ENCODE assay signal across 6 fruit fly cellular contexts in the genomic region with DNA sequence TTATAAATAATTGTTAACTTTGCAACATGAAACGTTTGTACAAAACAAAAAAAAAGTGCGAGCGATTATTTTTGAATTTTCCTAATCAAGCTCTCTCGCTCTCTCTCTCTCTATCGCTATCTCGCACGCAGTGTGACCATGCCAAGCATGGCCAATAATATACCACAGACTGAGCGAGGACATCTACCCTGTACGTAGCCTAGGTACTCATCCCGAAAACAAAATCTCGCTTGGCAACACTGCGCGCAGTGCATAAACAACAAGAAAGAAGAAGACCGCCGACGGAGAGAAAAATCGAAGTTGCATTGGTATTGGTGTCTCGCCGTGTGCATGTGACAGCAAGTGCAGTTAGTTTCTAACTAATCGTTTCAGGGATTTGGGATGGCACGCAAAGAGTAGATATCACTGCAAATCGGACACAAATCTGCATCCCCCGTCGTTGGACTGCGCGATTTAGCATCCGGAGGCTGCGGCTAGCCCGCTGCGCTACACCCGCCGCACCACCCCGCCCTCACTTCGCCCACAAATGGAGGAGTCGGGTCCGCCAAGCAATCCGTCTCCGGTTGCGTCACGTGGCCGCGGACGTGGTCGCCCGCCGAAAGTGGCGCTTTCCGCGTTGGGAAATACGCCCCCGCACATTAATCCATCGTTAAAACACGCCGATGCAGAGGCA.
TF ChIP-seq lines count a peak whose summit lies in the region.

A gene (minus strand): TSS at position 134 of the 673 bp plus-strand sequence.
A gene (plus strand): TSS at position 302 of the 673 bp plus-strand sequence.

- TF ChIP-seq CTCF in S2 (optimal IDR thresholded peaks at IDR 0.05; lab: Kevin White, UChicago), result peak; percentile 44 to 58
- TF ChIP-seq CTCF in whole organism, embryonic (GFP tag; optimal IDR thresholded peaks at IDR 0.05; lab: Kevin White, UChicago), result peak; percentile 45

TF ChIP-seq in whole organism, adult, 20 proteins besides CTCF, POLR2A, EP300 and RAD21 (continues in another document):
- TF ChIP-seq cnc (optimal IDR thresholded peaks at IDR 0.05; lab: Kevin White, UChicago), result no peak
- TF ChIP-seq CG14711 (tag; optimal IDR thresholded peaks at IDR 0.05; lab: Kevin White, UChicago), result peak; percentile 91
- TF ChIP-seq CG33017 (tag; optimal IDR thresholded peaks at IDR 0.05; lab: Kevin White, UChicago), result no peak
- TF ChIP-seq tj (GFP tag; optimal IDR thresholded peaks at IDR 0.05; lab: Kevin White, UChicago), result peak; percentile 7
- TF ChIP-seq toe (GFP tag; optimal IDR thresholded peaks at IDR 0.05; lab: Kevin White, UChicago), result no peak
- TF ChIP-seq kay (GFP tag; lab: Kevin White, UChicago; ENCODE audit: borderline replicate concordance), result no peak
- no peak for TF ChIP-seq CG12768 (GFP tag; optimal IDR thresholded peaks at IDR 0.05; lab: Kevin White, UChicago)
- peak; percentile 31 for TF ChIP-seq Crg-1 (GFP tag; optimal IDR thresholded peaks at IDR 0.05; lab: Kevin White, UChicago)
- peak; percentile 50 for TF ChIP-seq ovo (GFP tag; optimal IDR thresholded peaks at IDR 0.05; lab: Kevin White, UChicago)
- no peak for TF ChIP-seq CG7045 (GFP tag; optimal IDR thresholded peaks at IDR 0.05; lab: Kevin White, UChicago)
- peak; percentile 90 for TF ChIP-seq Mnt (GFP tag; optimal IDR thresholded peaks at IDR 0.05; lab: Kevin White, UChicago)
- TF ChIP-seq CG7101 (tag; optimal IDR thresholded peaks at IDR 0.05; lab: Kevin White, UChicago), result peak; percentile 36
- TF ChIP-seq Hr96 (GFP tag; optimal IDR thresholded peaks at IDR 0.05; lab: Kevin White, UChicago), result no peak
- peak; percentile 63 for TF ChIP-seq pad (GFP tag; optimal IDR thresholded peaks at IDR 0.05; lab: Kevin White, UChicago)
- TF ChIP-seq CG1620 (GFP tag; optimal IDR thresholded peaks at IDR 0.05; lab: Kevin White, UChicago), result peak; percentile 45
- peak; percentile 64 for TF ChIP-seq cic (GFP tag; optimal IDR thresholded peaks at IDR 0.05; lab: Kevin White, UChicago)

TF ChIP-seq in whole organism, embryonic, 481 proteins besides CTCF, POLR2A, EP300 and RAD21 (continues in another document):
- TF ChIP-seq CG9215 (GFP tag; IDR thresholded peaks at IDR 0.05; lab: Robert Waterston, UW) (peak; percentile 85), MBD-R2 (GFP tag; IDR thresholded peaks at IDR 0.05; lab: Robert Waterston, UW) (peak; percentile 90), NFAT (GFP tag; IDR thresholded peaks at IDR 0.05; lab: Robert Waterston, UW) (no peak; the same call in 1 of the 2 replicates), Sin3A (optimal IDR thresholded peaks at IDR 0.05; lab: Kevin White, UChicago) (peak; percentile 15), NfI (GFP tag; optimal IDR thresholded peaks at IDR 0.05; lab: Kevin White, UChicago) (peak; percentile 9), Stat92E (GFP tag; optimal IDR thresholded peaks at IDR 0.05; lab: Kevin White, UChicago) (peak in 1 of 3 experiments; percentile 30), Ravus (GFP tag; IDR thresholded peaks at IDR 0.05; lab: Robert Waterston, UW) (no peak), salm (tag; optimal IDR thresholded peaks at IDR 0.05; lab: Kevin White, UChicago) (peak; percentile 8), Dll (GFP tag; IDR thresholded peaks at IDR 0.05; lab: Robert Waterston, UW; ENCODE audit: partially characterized antibody) (0 out of 4 replicates have a peak, but pooled peaks have one; percentile 41), Dad (GFP tag; optimal IDR thresholded peaks at IDR 0.05; lab: Kevin White, UChicago) (peak; percentile 38), ewg (GFP tag; optimal IDR thresholded peaks at IDR 0.05; lab: Kevin White, UChicago) (peak; percentile 51), hbn (GFP tag; IDR thresholded peaks at IDR 0.05; lab: Robert Waterston, UW; ENCODE audit: partially characterized antibody) (peak; percentile 34; the same call in 1 of the 2 replicates), Opbp (GFP tag; IDR thresholded peaks at IDR 0.05; lab: Robert Waterston, UW; ENCODE audit: partially characterized antibody) (peak; percentile 66; the same call in 2 of the 3 replicates), chinmo (GFP tag; IDR thresholded peaks at IDR 0.05; lab: Robert Waterston, UW; ENCODE audit: partially characterized antibody) (peak; percentile 96)

TF ChIP-seq in whole organism, prepupa, 60 proteins besides CTCF, POLR2A, EP300 and RAD21:
- TF ChIP-seq Sox102F (GFP tag; optimal IDR thresholded peaks at IDR 0.05; lab: Kevin White, UChicago) (no peak), vri (GFP tag; optimal IDR thresholded peaks at IDR 0.05; lab: Kevin White, UChicago) (no peak), CG1621 (tag; optimal IDR thresholded peaks at IDR 0.05; lab: Kevin White, UChicago) (peak; percentile 59), Eip78C (GFP tag; lab: Kevin White, UChicago) (peak; percentile 29), esn (GFP tag; optimal IDR thresholded peaks at IDR 0.05; lab: Kevin White, UChicago) (no peak), CG8119 (GFP tag; IDR thresholded peaks at IDR 0.05; lab: Robert Waterston, UW) (0 out of 3 replicates have a peak, but pooled peaks have one; percentile 12)
TF ChIP-seq in whole organism, prepupa: peak in this region for 3.

TF ChIP-seq in whole organism, pupa, 21 proteins besides CTCF, POLR2A, EP300 and RAD21:
- TF ChIP-seq CG10348 (GFP tag; IDR thresholded peaks at IDR 0.05; lab: Robert Waterston, UW), result no peak
- peak; percentile 24; the same call in 1 of the 2 replicates for TF ChIP-seq Ets98B (GFP tag; IDR thresholded peaks at IDR 0.05; lab: Robert Waterston, UW)
- TF ChIP-seq CG8159 (tag; optimal IDR thresholded peaks at IDR 0.05; lab: Kevin White, UChicago), result no peak
- no peak for TF ChIP-seq CG12605 (GFP tag; IDR thresholded peaks at IDR 0.05; lab: Robert Waterston, UW)

TF ChIP-seq in whole organism, wandering third instar larva, 38 proteins besides CTCF, POLR2A, EP300 and RAD21:
- TF ChIP-seq ey (GFP tag; optimal IDR thresholded peaks at IDR 0.05; lab: Kevin White, UChicago) (no peak), Abd-B (GFP tag; optimal IDR thresholded peaks at IDR 0.05; lab: Kevin White, UChicago) (no peak), HLH106 (tag; optimal IDR thresholded peaks at IDR 0.05; lab: Kevin White, UChicago) (peak; percentile 18), CG9705 (GFP tag; optimal IDR thresholded peaks at IDR 0.05; lab: Kevin White, UChicago) (peak; percentile 0), Sp1 (GFP tag; optimal IDR thresholded peaks at IDR 0.05; lab: Kevin White, UChicago) (peak; percentile 20), Myc (optimal IDR thresholded peaks at IDR 0.05; lab: Kevin White, UChicago) (peak; percentile 43), Dif (GFP tag; optimal IDR thresholded peaks at IDR 0.05; lab: Kevin White, UChicago; ENCODE audit: partially characterized antibody) (peak; percentile 29), Vsx2 (GFP tag; optimal IDR thresholded peaks at IDR 0.05; lab: Kevin White, UChicago; ENCODE audit: partially characterized antibody) (no peak), Rel (GFP tag; optimal IDR thresholded peaks at IDR 0.05; lab: Kevin White, UChicago) (no peak), Rel (tag; optimal IDR thresholded peaks at IDR 0.05; lab: Kevin White, UChicago) (peak; percentile 28), CG32264 (GFP tag; optimal IDR thresholded peaks at IDR 0.05; lab: Kevin White, UChicago) (no peak), OdsH (GFP tag; optimal IDR thresholded peaks at IDR 0.05; lab: Kevin White, UChicago) (no peak), Hr78 (GFP tag; optimal IDR thresholded peaks at IDR 0.05; lab: Kevin White, UChicago) (no peak), Dfd (GFP tag; optimal IDR thresholded peaks at IDR 0.05; lab: Kevin White, UChicago) (no peak), psq (GFP tag; optimal IDR thresholded peaks at IDR 0.05; lab: Kevin White, UChicago) (peak; percentile 11), woc (GFP tag; optimal IDR thresholded peaks at IDR 0.05; lab: Kevin White, UChicago) (no peak), Hr83 (GFP tag; optimal IDR thresholded peaks at IDR 0.05; lab: Kevin White, UChicago; ENCODE audit: poor library complexity, severe bottlenecking) (peak; percentile 55), dsf (GFP tag; optimal IDR thresholded peaks at IDR 0.05; lab: Kevin White, UChicago; ENCODE audit: borderline replicate concordance) (no peak), GATAd (GFP tag; optimal IDR thresholded peaks at IDR 0.05; lab: Kevin White, UChicago) (no peak)
